Worm (Caenorhabditis elegans): ENCODE data around the gene ubc-20.

Gene ubc-20

ce11 chrIII:182080-182479 is 6.6 kb upstream of the ubc-20 start, which contains the start of gene F40G9.15:
Gene F40G9.15, plus strand, starts transcription at chrIII:182380.
- TF ChIP-seq mdl-1 (tag; optimal IDR thresholded peaks at IDR 0.05), result no peak
- TF ChIP-seq lin-13 (GFP tag; optimal IDR thresholded peaks at IDR 0.05), result no peak
- no peak for TF ChIP-seq mbf-1 (tag; optimal IDR thresholded peaks at IDR 0.05)
- no peak for TF ChIP-seq ztf-4 (tag; optimal IDR thresholded peaks at IDR 0.05)
- no peak for TF ChIP-seq unc-62 (GFP tag; optimal IDR thresholded peaks at IDR 0.05)
- no peak for TF ChIP-seq mab-5 (tag; optimal IDR thresholded peaks at IDR 0.05)
- no peak for TF ChIP-seq crh-2 (tag; optimal IDR thresholded peaks at IDR 0.05)
- no peak for TF ChIP-seq fos-1 (tag; optimal IDR thresholded peaks at IDR 0.05)
- no peak for TF ChIP-seq ama-1 (optimal IDR thresholded peaks at IDR 0.05)

ce11 chrIII:183072-183471 is 5.6 kb upstream of the ubc-20 start:
- peak; percentile 35 for TF ChIP-seq fos-1 (tag; optimal IDR thresholded peaks at IDR 0.05)
- TF ChIP-seq crh-2 (tag; optimal IDR thresholded peaks at IDR 0.05), result no peak

- TF ChIP-seq peb-1 (tag; optimal IDR thresholded peaks at IDR 0.05), result no peak
- TF ChIP-seq nhr-11 (tag; optimal IDR thresholded peaks at IDR 0.05), result no peak
- TF ChIP-seq unc-55 (GFP tag; optimal IDR thresholded peaks at IDR 0.05), result no peak
- no peak for TF ChIP-seq egl-27 (tag; optimal IDR thresholded peaks at IDR 0.05)
- no peak for TF ChIP-seq nhr-25 (tag; optimal IDR thresholded peaks at IDR 0.05)
- no peak for TF ChIP-seq ama-1 (optimal IDR thresholded peaks at IDR 0.05)
- TF ChIP-seq C34F6.9 (tag; optimal IDR thresholded peaks at IDR 0.05), result no peak
- TF ChIP-seq lin-13 (GFP tag; optimal IDR thresholded peaks at IDR 0.05), result no peak
Measured at ce11 chrIII:184335-184734, 4.3 kb upstream of the ubc-20 start.

ce11 chrIII:187829-188228 is 809 bp upstream of the ubc-20 start, which contains the start of gene mxl-2:
Gene mxl-2, minus strand, starts transcription at chrIII:188131.
- TF ChIP-seq ztf-1 (GFP tag; conservative IDR thresholded peaks at IDR 0.05) (no peak), aly-2 (tag; optimal IDR thresholded peaks at IDR 0.05) (no peak), peb-1 (tag; optimal IDR thresholded peaks at IDR 0.05) (no peak), nhr-10 (tag; optimal IDR thresholded peaks at IDR 0.05) (no peak), crh-2 (tag; optimal IDR thresholded peaks at IDR 0.05) (no peak), C34F6.9 (tag; optimal IDR thresholded peaks at IDR 0.05) (no peak), nhr-25 (tag; optimal IDR thresholded peaks at IDR 0.05) (no peak), nhr-237 (tag; optimal IDR thresholded peaks at IDR 0.05) (no peak), gmeb-1 (tag; optimal IDR thresholded peaks at IDR 0.05) (no peak), ceh-82 (tag; optimal IDR thresholded peaks at IDR 0.05) (no peak), nhr-12 (tag; optimal IDR thresholded peaks at IDR 0.05) (no peak), snpc-4 (tag; optimal IDR thresholded peaks at IDR 0.05) (no peak), Y55F3AM.14 (GFP tag; optimal IDR thresholded peaks at IDR 0.05) (no peak), blmp-1 (tag; optimal IDR thresholded peaks at IDR 0.05; ENCODE audit: insufficient read depth) (no peak), nhr-6 (tag; optimal IDR thresholded peaks at IDR 0.05) (no peak), elt-1 (tag; optimal IDR thresholded peaks at IDR 0.05) (no peak), ztf-4 (tag; optimal IDR thresholded peaks at IDR 0.05) (no peak), unc-39 (tag; optimal IDR thresholded peaks at IDR 0.05) (no peak), elt-3 (tag; optimal IDR thresholded peaks at IDR 0.05) (no peak), skn-1 (tag; optimal IDR thresholded peaks at IDR 0.05) (no peak)

- no peak for TF ChIP-seq mab-5 (tag; optimal IDR thresholded peaks at IDR 0.05)
- no peak for TF ChIP-seq ztf-1 (GFP tag; conservative IDR thresholded peaks at IDR 0.05)
- no peak for TF ChIP-seq ceh-82 (tag; optimal IDR thresholded peaks at IDR 0.05)
- no peak for TF ChIP-seq C34F6.9 (tag; optimal IDR thresholded peaks at IDR 0.05)
- no peak for TF ChIP-seq fos-1 (tag; optimal IDR thresholded peaks at IDR 0.05)
- TF ChIP-seq Y55F3AM.14 (GFP tag; optimal IDR thresholded peaks at IDR 0.05), result no peak
- no peak for TF ChIP-seq ama-1 (optimal IDR thresholded peaks at IDR 0.05)
- TF ChIP-seq mbf-1 (tag; optimal IDR thresholded peaks at IDR 0.05), result no peak
- TF ChIP-seq elt-3 (tag; optimal IDR thresholded peaks at IDR 0.05), result no peak
- TF ChIP-seq nhr-10 (tag; optimal IDR thresholded peaks at IDR 0.05), result no peak
- no peak for TF ChIP-seq sma-3 (GFP tag; optimal IDR thresholded peaks at IDR 0.05)
- no peak for TF ChIP-seq nhr-25 (tag; optimal IDR thresholded peaks at IDR 0.05)
- no peak for TF ChIP-seq peb-1 (tag; optimal IDR thresholded peaks at IDR 0.05)
- TF ChIP-seq sma-9 (GFP tag; optimal IDR thresholded peaks at IDR 0.05), result no peak
- TF ChIP-seq sma-9 (tag; optimal IDR thresholded peaks at IDR 0.05), result no peak
- no peak for TF ChIP-seq lin-39 (tag; optimal IDR thresholded peaks at IDR 0.05)
- no peak for TF ChIP-seq egl-27 (tag; optimal IDR thresholded peaks at IDR 0.05)
- no peak for TF ChIP-seq unc-39 (tag; optimal IDR thresholded peaks at IDR 0.05)
- no peak for TF ChIP-seq F13H6.1 (tag; optimal IDR thresholded peaks at IDR 0.05)
- TF ChIP-seq gmeb-1 (tag; optimal IDR thresholded peaks at IDR 0.05), result no peak
- TF ChIP-seq unc-62 (GFP tag; optimal IDR thresholded peaks at IDR 0.05), result no peak
Measured at ce11 chrIII:189280-189679, 642 bp downstream of the ubc-20 start.
